Worm (Caenorhabditis elegans) whole organism, young adult: ENCODE results near the gene C16C8.10.

ENCODE experiments used
- C17E4.6 ChIP-seq: fragments of 200-800 bp; sonication (Bioruptor generic); IDR thresholded peaks from 2 replicates; pipeline ENCODE4 v1.3.6; 2022; ENCODE audit warnings: missing genetic modification reagents, missing genetic modification characterization, missing compliant biosample characterization
- attf-5 ChIP-seq: fragments of 200-800 bp; sonication (Bioruptor generic); optimal IDR thresholded peaks from 2 replicates; lab custom pipeline; 2018; ENCODE audit warnings: mild to moderate bottlenecking, missing genetic modification characterization, missing compliant biosample characterization
- hlh-12 ChIP-seq: sonication (generic microtip); optimal IDR thresholded peaks from 2 replicates; lab custom pipeline; 2016; ENCODE audit warnings: missing genetic modification characterization, missing compliant biosample characterization
- lsy-27 ChIP-seq: sonication (generic microtip); optimal IDR thresholded peaks from 2 replicates; lab custom pipeline; 2017; ENCODE audit warnings: missing genetic modification characterization, mild to moderate bottlenecking, missing compliant biosample characterization, antibody characterized with exemption, missing genotype, borderline replicate concordance; ENCODE audit not compliant: insufficient read depth
- snpc-4 ChIP-seq, 5 experiments: fragments of 150-350 bp in 1 of 5; sonication (generic microtip) in 4 of 5; optimal IDR thresholded peaks; 2 replicates each; lab custom pipeline; 2014 to 2018; ENCODE audit warnings: missing genetic modification characterization in 5 of 5, missing biosample characterization in 3 of 5, antibody characterized with exemption in 2 of 5, mild to moderate bottlenecking in 2 of 5, missing compliant biosample characterization in 2 of 5, missing genotype in 2 of 5, moderate library complexity in 2 of 5, missing genetic modification reagents in 1 of 5

DNA sequence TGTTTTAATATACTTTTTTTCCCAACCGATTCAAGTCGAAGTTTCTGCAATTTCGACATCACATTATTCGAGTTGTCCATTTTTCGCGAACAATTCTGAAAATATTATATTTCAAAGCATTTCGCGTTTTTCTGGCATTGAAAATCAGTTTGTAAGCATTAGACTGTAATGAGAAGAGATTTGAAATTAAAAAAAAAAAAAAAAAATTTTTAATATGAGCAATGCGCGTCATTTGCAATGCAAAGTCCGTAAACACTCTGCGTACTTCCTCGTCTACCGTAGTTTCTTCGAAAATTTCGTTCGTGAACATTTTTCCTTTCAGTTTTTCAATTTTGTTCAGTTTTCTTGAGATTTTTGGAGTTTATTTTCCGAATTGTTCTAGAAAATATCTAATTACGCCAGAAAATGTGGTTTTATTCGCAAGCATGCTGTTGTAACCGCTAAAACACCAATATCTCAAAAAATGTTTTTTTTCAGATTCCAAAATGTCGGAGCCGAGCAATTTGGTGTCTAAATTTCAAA, 19.1 kb downstream of the C16C8.10 start, which contains the start of the genes C16C8.5 and C16C8.16:
- no peak for TF ChIP-seq hlh-12 (tag; lab: Kevin White, UChicago)
- no peak for TF ChIP-seq lsy-27
- TF ChIP-seq snpc-4 (GFP tag; optimal IDR thresholded peaks at IDR 0.05; lab: Kevin White, UChicago): no peak
- no peak for TF ChIP-seq snpc-4 (tag; optimal IDR thresholded peaks at IDR 0.05; lab: Kevin White, UChicago)
- no peak for TF ChIP-seq attf-5 (GFP tag; lab: Kevin White, UChicago)
- no peak for TF ChIP-seq C17E4.6
